Fruit fly (Drosophila melanogaster) whole organism: ENCODE data around the gene Hip14.

Source experiments
- CG8478 ChIP-seq: fragments of >200 bp; optimal IDR thresholded peaks from 2 replicates; lab custom pipeline; 2018; ENCODE audit warnings: inconsistent platforms
- Dll ChIP-seq: fragments of >200 bp; optimal IDR thresholded peaks from 2 replicates; lab custom pipeline; 2017
- EcR ChIP-seq, 2 experiments: fragments of >200 bp; optimal IDR thresholded peaks; 2 replicates each; lab custom pipeline; 2017; ENCODE audit warnings: missing biosample characterization in 2 of 2, missing genetic modification characterization in 2 of 2, missing genetic modification reagents in 2 of 2
- pan ChIP-seq: fragments of >200 bp; optimal IDR thresholded peaks from 2 replicates; lab custom pipeline; 2017
- psq ChIP-seq: fragments of >200 bp; optimal IDR thresholded peaks from 2 replicates; lab custom pipeline; 2017
- usp ChIP-seq: fragments of >200 bp; optimal IDR thresholded peaks from 2 replicates; lab custom pipeline; 2017; ENCODE audit warnings: missing biosample characterization, missing genetic modification characterization, mixed read lengths

Gene Hip14

DNA sequence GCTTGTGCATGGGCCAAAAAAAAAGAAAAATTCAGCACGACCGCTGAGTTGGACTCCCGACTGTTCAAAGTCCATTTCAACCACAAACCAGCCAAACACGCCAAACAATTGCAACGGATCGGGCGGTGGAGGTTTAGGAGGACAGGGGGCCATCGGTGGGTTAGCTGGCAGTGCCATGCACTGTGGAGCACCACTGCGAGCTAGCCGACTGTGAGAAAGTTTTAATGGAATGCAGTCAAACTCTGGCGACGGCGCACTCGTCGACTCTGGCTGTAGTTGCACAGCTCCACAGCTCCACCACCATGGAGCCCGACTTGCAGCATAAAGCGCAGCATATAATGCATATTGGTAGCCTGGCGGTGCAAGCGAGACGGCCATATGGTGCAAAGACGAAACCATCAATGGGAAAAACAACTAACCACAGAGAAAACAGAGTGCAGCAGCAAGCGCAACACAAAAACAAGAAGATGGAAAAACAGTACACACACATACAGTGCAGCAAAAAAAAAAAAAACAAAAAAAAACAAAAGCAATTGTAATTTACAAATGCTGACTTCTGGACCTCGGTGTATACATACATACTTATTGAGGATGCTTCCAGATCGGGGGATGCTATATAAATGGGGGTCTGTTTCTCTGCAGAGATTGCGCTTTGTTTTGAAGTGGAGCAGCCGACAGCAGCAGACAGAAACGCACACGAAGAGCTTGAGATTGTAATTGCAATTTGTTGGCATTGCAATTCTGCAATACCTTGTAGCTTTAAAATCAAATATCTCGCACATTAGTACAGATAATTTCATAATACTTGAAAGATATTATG, 53.4 kb downstream of the Hip14 start:
- TF ChIP-seq EcR (GFP tag; optimal IDR thresholded peaks at IDR 0.05; lab: Kevin White, UChicago) (peak in 1 of 2 experiments; percentile 0), Dll (no peak)

DNA sequence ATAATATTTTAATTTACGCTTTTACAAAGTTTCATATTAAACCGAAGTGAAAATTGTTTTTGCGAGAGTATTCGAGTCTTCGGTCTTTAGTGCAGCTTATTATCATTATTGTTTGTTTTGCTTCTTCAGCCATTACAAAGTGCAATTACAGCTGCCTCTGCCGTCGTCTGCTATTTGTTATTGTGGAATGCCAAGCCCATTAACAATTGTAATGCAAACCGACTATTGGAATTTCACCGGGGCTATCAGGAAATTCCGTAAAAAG, 54.0 kb downstream of the Hip14 start:
- TF ChIP-seq psq (lab: Kevin White, UChicago) (no peak), usp (GFP tag; lab: Kevin White, UChicago) (no peak), pan (lab: Kevin White, UChicago) (no peak), CG8478 (lab: Kevin White, UChicago) (no peak), Dll (no peak), EcR (GFP tag; optimal IDR thresholded peaks at IDR 0.05; lab: Kevin White, UChicago) (no peak)
